Fruit fly (Drosophila melanogaster): ENCODE results near the gene Gr28a.

The Gr28a gene

dm6 chr2L:7431861-7432601, 22.0 kb downstream of the Gr28a start:
- no peak for TF ChIP-seq CG17801 (GFP tag; optimal IDR thresholded peaks at IDR 0.05; ENCODE audit: partially characterized antibody)

- no peak for TF ChIP-seq CG17801 (GFP tag; optimal IDR thresholded peaks at IDR 0.05; ENCODE audit: partially characterized antibody)
Observed at dm6 chr2L:7430313-7430712, 23.7 kb downstream of the Gr28a start.

DNA sequence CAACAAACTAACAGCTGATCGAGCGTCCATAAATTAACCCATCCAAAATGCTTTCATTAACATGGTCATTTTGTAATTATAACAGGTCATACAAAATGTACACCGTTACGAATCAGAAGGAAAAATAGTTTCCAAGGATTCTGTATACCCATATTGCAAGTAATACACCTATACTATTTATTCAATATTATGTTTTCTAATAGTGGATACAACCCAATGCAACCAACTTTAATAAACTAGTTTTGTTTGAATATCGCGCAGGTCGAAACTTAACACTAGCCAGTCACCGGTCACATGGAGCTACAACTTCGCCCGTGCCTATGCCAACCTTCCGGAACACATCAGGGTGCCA, 26.2 kb downstream of the Gr28a start:
- no peak for TF ChIP-seq CG17801 (GFP tag; optimal IDR thresholded peaks at IDR 0.05; ENCODE audit: partially characterized antibody)

DNA sequence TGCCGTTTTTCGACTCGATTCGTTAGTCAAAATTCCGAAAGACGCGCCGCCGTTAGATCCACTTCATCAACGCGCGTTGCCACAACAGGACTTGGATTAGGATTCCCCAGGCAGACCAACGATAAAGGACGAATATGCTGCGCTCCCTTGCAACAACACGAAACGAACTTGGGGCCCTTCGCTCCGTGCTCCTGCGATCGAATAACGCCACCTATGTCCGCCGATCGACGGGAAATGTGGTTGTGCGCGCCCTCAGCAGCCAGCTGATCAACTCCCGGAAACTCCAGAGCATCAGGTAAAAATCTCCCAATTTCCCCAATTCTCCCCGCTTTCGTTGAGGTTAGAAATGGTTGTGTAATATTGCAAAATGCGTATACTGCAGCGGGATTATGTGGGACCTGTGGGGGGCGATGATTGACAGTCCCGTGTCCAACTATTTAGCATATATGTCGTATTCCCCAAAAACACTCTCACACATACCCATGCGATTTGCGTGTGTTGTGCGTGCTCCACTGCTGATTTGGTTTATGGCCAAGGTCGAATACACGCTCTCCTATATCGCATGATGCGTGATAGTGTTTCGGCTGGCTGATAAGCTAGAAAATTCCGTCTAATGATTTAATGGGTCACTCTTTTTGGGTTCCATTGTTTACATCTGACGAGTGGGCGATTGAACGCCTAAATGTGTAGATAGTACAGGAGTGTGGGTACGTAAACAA, 26.8 kb downstream of the Gr28a start:
- TF ChIP-seq CG17801 (GFP tag; optimal IDR thresholded peaks at IDR 0.05; ENCODE audit: partially characterized antibody), result no peak

DNA sequence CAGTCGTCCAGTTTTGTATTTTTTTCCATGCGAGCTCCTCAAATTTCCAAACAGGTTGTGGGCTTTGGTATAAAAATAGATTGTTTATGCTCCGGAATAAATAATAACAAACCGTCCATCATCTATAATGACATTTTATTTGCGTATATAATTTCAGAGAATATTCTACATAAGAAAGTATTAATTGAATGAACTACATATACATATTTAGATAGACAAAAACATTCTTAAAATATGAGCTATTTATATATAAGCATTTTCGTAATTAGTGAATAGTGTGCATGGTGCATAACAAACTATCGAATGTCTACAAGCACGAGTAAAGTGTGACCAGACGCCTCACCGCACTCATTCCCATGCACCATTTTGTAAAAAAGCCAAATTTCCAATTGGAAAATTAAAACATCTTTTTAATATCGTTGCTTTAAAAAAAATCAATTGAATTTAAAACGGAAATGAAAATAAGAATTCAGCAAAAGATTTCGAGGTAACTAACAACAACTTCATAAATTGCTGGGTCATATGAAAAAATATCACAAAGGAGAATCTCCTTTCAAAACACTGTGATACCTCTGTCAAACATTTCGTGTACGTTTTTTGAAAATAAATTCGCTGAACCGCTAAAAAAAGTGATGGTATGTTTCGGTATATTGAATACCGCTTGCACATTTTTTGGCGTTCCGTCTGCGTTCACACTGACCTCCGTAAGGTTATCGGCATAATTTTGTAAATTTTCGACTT, 27.5 kb downstream of the Gr28a start, which contains the start of gene muc:
Gene muc (plus strand): TSS at position 541 of the 741 bp plus-strand sequence.
- peak; percentile 23 for TF ChIP-seq CG17801 (GFP tag; optimal IDR thresholded peaks at IDR 0.05; ENCODE audit: partially characterized antibody)

- no peak for TF ChIP-seq CG17801 (GFP tag; optimal IDR thresholded peaks at IDR 0.05; ENCODE audit: partially characterized antibody)
Observed at dm6 chr2L:7425690-7426056, 28.3 kb downstream of the Gr28a start.

dm6 chr2L:7424907-7425689, 28.9 kb downstream of the Gr28a start:
- peak; percentile 86 for TF ChIP-seq CG17801 (GFP tag; optimal IDR thresholded peaks at IDR 0.05; ENCODE audit: partially characterized antibody)

DNA sequence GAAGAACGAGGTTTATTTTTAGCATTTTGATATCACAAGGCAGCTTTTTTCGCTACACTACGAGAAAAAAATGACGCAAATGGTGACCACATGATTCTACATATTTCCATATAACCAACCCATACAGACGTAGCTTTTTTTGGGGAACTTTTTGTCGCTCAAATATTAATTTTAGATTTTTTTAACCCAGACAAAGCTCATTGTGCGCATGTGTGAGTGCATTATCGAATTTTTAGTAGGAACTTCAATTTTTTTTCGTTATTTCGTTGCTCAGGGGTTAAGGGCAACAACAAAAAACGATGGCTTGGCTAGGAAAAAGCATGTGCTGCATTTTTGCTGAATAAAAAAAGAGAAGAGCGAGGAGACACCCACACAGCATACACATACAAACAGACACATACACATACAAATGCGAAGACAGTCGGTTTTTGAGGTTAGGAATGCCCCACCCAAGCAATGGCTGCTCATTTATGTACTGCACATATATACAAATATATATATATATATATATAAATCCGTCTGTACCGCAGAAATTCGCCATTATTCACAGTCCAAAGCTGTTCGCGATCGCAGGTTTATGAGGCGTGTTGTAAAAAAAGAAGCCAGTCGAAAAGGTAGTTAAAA, 29.6 kb downstream of the Gr28a start:
- TF ChIP-seq CG17801 (GFP tag; optimal IDR thresholded peaks at IDR 0.05; ENCODE audit: partially characterized antibody), result no peak

dm6 chr2L:7423333-7423895, 30.6 kb downstream of the Gr28a start:
- TF ChIP-seq CG17801 (GFP tag; optimal IDR thresholded peaks at IDR 0.05; ENCODE audit: partially characterized antibody), result peak; percentile 27

DNA sequence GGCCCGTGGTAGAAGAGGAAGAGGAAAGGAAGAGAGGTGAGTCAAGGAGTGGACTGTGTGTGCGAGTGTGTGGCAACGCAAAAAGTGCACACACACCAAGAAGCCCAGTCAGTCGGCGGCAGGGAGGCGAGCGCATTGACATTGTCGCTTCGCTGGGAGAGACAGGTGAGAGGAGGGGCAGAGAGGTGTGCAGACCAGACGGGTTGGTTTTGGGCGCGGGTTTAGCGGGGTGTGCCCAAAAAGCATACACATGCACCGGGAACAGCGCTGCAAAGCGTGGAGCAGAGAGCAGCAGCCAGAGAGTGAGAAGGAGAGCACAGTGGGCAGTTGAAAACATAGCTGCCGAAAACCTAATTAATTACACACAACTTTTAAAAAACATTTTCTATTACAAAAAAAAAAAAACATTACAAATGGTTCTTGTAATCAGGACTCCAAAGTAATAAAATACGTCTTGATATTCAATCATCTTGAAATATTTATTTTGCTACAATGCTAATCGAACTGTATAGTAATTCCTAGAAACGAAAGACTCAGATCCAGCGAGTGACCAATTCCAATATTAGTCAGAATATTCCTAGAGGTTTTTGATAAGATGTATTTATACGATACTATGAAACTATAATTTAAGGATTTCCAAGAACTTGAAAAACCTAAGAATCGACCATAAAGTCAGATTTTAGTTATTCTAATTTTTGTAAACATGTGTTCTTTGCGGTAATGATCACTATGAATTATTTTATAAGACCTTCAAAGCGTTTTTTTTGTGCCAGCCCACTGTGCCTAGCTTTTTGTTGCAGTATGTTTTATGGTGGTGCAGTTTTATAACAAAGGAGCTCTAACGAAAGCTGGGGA, 31.4 kb downstream of the Gr28a start:
- no peak for TF ChIP-seq CG17801 (GFP tag; optimal IDR thresholded peaks at IDR 0.05; ENCODE audit: partially characterized antibody)

- no peak for TF ChIP-seq CG17801 (GFP tag; optimal IDR thresholded peaks at IDR 0.05; ENCODE audit: partially characterized antibody)
Observed at dm6 chr2L:7420305-7421287, 33.4 kb downstream of the Gr28a start.

All from ovary, adult (tissue).